Worm (Caenorhabditis elegans): ENCODE results near the gene gcy-22.

The gcy-22 gene

ce11 chrV:20785848-20786225, 39.0 kb downstream of the gcy-22 start:
- TF ChIP-seq efl-1 (optimal IDR thresholded peaks at IDR 0.05) (no peak), efl-1 (GFP tag; optimal IDR thresholded peaks at IDR 0.05 in 1 of 2) (peak in 1 of 2 experiments; percentile 64), nhr-85 (tag) (no peak)

ce11 chrV:20785050-20785847, 39.6 kb downstream of the gcy-22 start:
- TF ChIP-seq ama-1 (optimal IDR thresholded peaks at IDR 0.05) (peak; percentile 66), sptf-1 (tag; optimal IDR thresholded peaks at IDR 0.05) (no peak), egl-13 (tag; optimal IDR thresholded peaks at IDR 0.05) (peak; percentile 39), irx-1 (tag; optimal IDR thresholded peaks at IDR 0.05) (no peak), nhr-47 (tag; optimal IDR thresholded peaks at IDR 0.05) (peak; percentile 9), lin-39 (tag; optimal IDR thresholded peaks at IDR 0.05) (peak; percentile 46), ztf-4 (tag; optimal IDR thresholded peaks at IDR 0.05) (peak; percentile 37), lin-14 (GFP tag; optimal IDR thresholded peaks at IDR 0.05) (peak; percentile 12), nhr-85 (tag) (no peak)

ce11 chrV:20783642-20784041, 41.2 kb downstream of the gcy-22 start:
- TF ChIP-seq C04F5.9 (tag; optimal IDR thresholded peaks at IDR 0.05), result no peak
- TF ChIP-seq efl-1 (optimal IDR thresholded peaks at IDR 0.05), result no peak
- TF ChIP-seq efl-1 (GFP tag; optimal IDR thresholded peaks at IDR 0.05 in 1 of 2), result peak in 1 of 2 experiments; percentile 30

- TF ChIP-seq lin-13 (GFP tag; optimal IDR thresholded peaks at IDR 0.05) (no peak), nhr-11 (tag; optimal IDR thresholded peaks at IDR 0.05) (peak; percentile 11), ceh-88 (GFP tag; IDR thresholded peaks at IDR 0.05) (no peak), zag-1 (tag; optimal IDR thresholded peaks at IDR 0.05) (peak; percentile 88), isw-1 (GFP tag; IDR thresholded peaks at IDR 0.05) (peak; percentile 30), efl-1 (optimal IDR thresholded peaks at IDR 0.05) (peak in 1 of 2 experiments; percentile 28), efl-1 (GFP tag; optimal IDR thresholded peaks at IDR 0.05 in 1 of 2) (peak in 1 of 2 experiments; percentile 9), snpc-4 (tag; optimal IDR thresholded peaks at IDR 0.05) (no peak), unc-30 (tag; optimal IDR thresholded peaks at IDR 0.05) (no peak), lin-15B (tag; optimal IDR thresholded peaks at IDR 0.05) (no peak), blmp-1 (tag; optimal IDR thresholded peaks at IDR 0.05) (no peak), nhr-12 (tag; optimal IDR thresholded peaks at IDR 0.05) (no peak), grh-1 (GFP tag; IDR thresholded peaks at IDR 0.05) (no peak), Y116A8C.19 (tag; optimal IDR thresholded peaks at IDR 0.05; ENCODE audit: borderline replicate concordance) (no peak), mdl-1 (tag; optimal IDR thresholded peaks at IDR 0.05) (peak in 1 of 2 experiments; percentile 47), egl-27 (tag; optimal IDR thresholded peaks at IDR 0.05) (no peak), sox-4 (tag; optimal IDR thresholded peaks at IDR 0.05) (peak; percentile 0), alr-1 (tag; optimal IDR thresholded peaks at IDR 0.05; ENCODE audit: borderline replicate concordance) (no peak), nhr-28 (tag; optimal IDR thresholded peaks at IDR 0.05) (no peak), nhr-76 (tag; optimal IDR thresholded peaks at IDR 0.05) (no peak), hpl-2 (GFP tag; optimal IDR thresholded peaks at IDR 0.05) (no peak), ama-1 (optimal IDR thresholded peaks at IDR 0.05) (peak; percentile 30), ceh-90 (tag; optimal IDR thresholded peaks at IDR 0.05) (no peak), lsy-2 (tag; optimal IDR thresholded peaks at IDR 0.05) (peak; percentile 60 to 67), lin-39 (tag; optimal IDR thresholded peaks at IDR 0.05) (no peak), hlh-4 (tag; optimal IDR thresholded peaks at IDR 0.05) (no peak), zip-4 (GFP tag; optimal IDR thresholded peaks at IDR 0.05) (no peak), xbp-1 (tag; optimal IDR thresholded peaks at IDR 0.05) (peak; percentile 34), irx-1 (tag; optimal IDR thresholded peaks at IDR 0.05) (peak; percentile 18), nhr-20 (tag; optimal IDR thresholded peaks at IDR 0.05) (peak; percentile 84), unc-130 (tag; optimal IDR thresholded peaks at IDR 0.05) (no peak), efl-3 (GFP tag; optimal IDR thresholded peaks at IDR 0.05) (no peak), mab-9 (GFP tag; IDR thresholded peaks at IDR 0.05) (no peak; the same call in 1 of the 2 replicates), jun-1 (tag; optimal IDR thresholded peaks at IDR 0.05) (no peak), ztf-4 (tag; optimal IDR thresholded peaks at IDR 0.05) (peak; percentile 26), nhr-84 (tag; optimal IDR thresholded peaks at IDR 0.05) (no peak), vab-15 (tag; optimal IDR thresholded peaks at IDR 0.05) (no peak), C16A3.4 (tag; optimal IDR thresholded peaks at IDR 0.05) (no peak), skn-1 (tag; optimal IDR thresholded peaks at IDR 0.05) (peak; percentile 27), lin-14 (GFP tag; optimal IDR thresholded peaks at IDR 0.05) (peak; percentile 93), dpl-1 (GFP tag; optimal IDR thresholded peaks at IDR 0.05) (peak in 1 of 3 experiments; percentile 38)
Observed at ce11 chrV:20782188-20782587, 42.7 kb downstream of the gcy-22 start.
